Worm (Caenorhabditis elegans) whole organism, early embryonic: ENCODE data around the gene sri-21.

Source experiments
- B0310.2 ChIP-seq: sonication (generic microtip); optimal IDR thresholded peaks from 2 replicates; lab custom pipeline; 2016; ENCODE audit warnings: mild to moderate bottlenecking, missing genetic modification characterization, missing compliant biosample characterization
- F13C5.2 ChIP-seq: sonication (generic microtip); optimal IDR thresholded peaks from 2 replicates; lab custom pipeline; 2017; ENCODE audit warnings: mild to moderate bottlenecking, missing genetic modification characterization, inconsistent platforms, missing compliant biosample characterization
- aly-1 ChIP-seq: sonication (generic microtip); optimal IDR thresholded peaks from 2 replicates; lab custom pipeline; 2016; ENCODE audit warnings: missing genetic modification characterization, missing compliant biosample characterization
- ama-1 ChIP-seq: fragments of 150-350 bp; optimal IDR thresholded peaks from 2 replicates; lab custom pipeline; 2014
- ceh-13 ChIP-seq: fragments of 200-800 bp; sonication (Bioruptor generic); optimal IDR thresholded peaks from 2 replicates; lab custom pipeline; 2018; ENCODE audit warnings: mild to moderate bottlenecking, missing genetic modification characterization, missing compliant biosample characterization
- ceh-36 ChIP-seq: sonication (generic microtip); optimal IDR thresholded peaks from 2 replicates; lab custom pipeline; 2016; ENCODE audit warnings: missing genetic modification characterization, inconsistent platforms, missing compliant biosample characterization
- ets-7 ChIP-seq: sonication (generic microtip); optimal IDR thresholded peaks from 2 replicates; lab custom pipeline; 2016; ENCODE audit warnings: missing genotype, missing genetic modification characterization, missing compliant biosample characterization
- flt-1 ChIP-seq: fragments of 200-800 bp; sonication (Bioruptor generic); IDR thresholded peaks from 2 replicates; pipeline ENCODE4 v1.3.6; 2022; ENCODE audit warnings: missing genetic modification characterization, missing compliant biosample characterization
- hmbx-1 ChIP-seq: sonication (generic microtip); optimal IDR thresholded peaks from 2 replicates; lab custom pipeline; 2016; ENCODE audit warnings: mild to moderate bottlenecking, missing genetic modification characterization, missing compliant biosample characterization
- hmg-4 ChIP-seq: fragments of 200-800 bp; sonication (Bioruptor generic); optimal IDR thresholded peaks from 2 replicates; lab custom pipeline; 2018; ENCODE audit warnings: mild to moderate bottlenecking, missing genetic modification characterization, missing compliant biosample characterization
- hnd-1 ChIP-seq: sonication (generic microtip); optimal IDR thresholded peaks from 2 replicates; lab custom pipeline; 2016; ENCODE audit warnings: missing genetic modification characterization, missing compliant biosample characterization
- pes-1 ChIP-seq: fragments of 200-800 bp; sonication (Bioruptor generic); IDR thresholded peaks from 2 replicates; pipeline ENCODE4 v1.3.6; 2022; ENCODE audit warnings: missing genetic modification reagents, missing genetic modification characterization, missing compliant biosample characterization
- scrt-1 ChIP-seq: fragments of 200-800 bp; sonication (Bioruptor generic); IDR thresholded peaks from 2 replicates; pipeline ENCODE4 v1.3.6; 2022; ENCODE audit warnings: missing genetic modification characterization, missing compliant biosample characterization
- sea-1 ChIP-seq: fragments of 200-800 bp; sonication (Bioruptor generic); conservative IDR thresholded peaks from 2 replicates; pipeline ENCODE4 v1.3.6; 2022; ENCODE audit warnings: missing genetic modification characterization, missing compliant biosample characterization
- tbx-11 ChIP-seq: fragments of 200-800 bp; sonication (Bioruptor generic); IDR thresholded peaks from 2 replicates; pipeline ENCODE4 v1.3.6; 2022; ENCODE audit warnings: missing genetic modification characterization, missing compliant biosample characterization
- tbx-37 ChIP-seq: fragments of 200-800 bp; sonication (Bioruptor generic); conservative IDR thresholded peaks from 2 replicates; pipeline ENCODE4 v1.3.6; 2022; ENCODE audit warnings: missing genetic modification reagents, missing genetic modification characterization, missing compliant biosample characterization
- tra-4 ChIP-seq: sonication (generic microtip); optimal IDR thresholded peaks from 2 replicates; lab custom pipeline; 2017; ENCODE audit warnings: missing genetic modification characterization, missing compliant biosample characterization

The sri-21 gene

ce11 chrV:3582086-3582485 lies 32.4 kb downstream of the sri-21 start:
- TF ChIP-seq ceh-13 (GFP tag; lab: Kevin White, UChicago), result no peak
- 0 out of 2 replicates have a peak, but pooled peaks have one; percentile 9 for TF ChIP-seq pes-1 (GFP tag; lab: Robert Waterston, UW)

DNA sequence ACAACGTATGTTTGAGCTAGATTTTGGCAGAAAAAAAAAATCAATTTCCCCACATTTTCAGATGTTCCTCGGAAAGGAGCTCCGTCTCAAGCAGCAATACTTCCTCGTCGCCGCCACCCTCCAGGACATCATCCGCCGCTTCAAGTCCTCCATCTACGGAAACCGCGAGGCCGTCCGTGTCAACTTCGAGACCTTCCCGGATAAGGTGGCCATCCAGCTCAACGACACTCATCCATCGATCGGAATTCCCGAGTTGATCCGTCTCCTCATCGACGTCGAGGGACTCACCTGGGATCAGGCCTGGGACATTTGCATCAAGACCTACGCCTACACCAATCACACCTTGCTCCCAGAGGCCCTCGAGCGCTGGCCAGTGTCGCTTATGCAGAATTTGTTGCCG lies 33.0 kb downstream of the sri-21 start:
- TF ChIP-seq flt-1 (no peak), ceh-36 (tag; lab: Kevin White, UChicago) (no peak), hmbx-1 (tag; lab: Kevin White, UChicago) (no peak), sea-1 (GFP tag; lab: Robert Waterston, UW) (no peak), hnd-1 (tag; lab: Kevin White, UChicago) (no peak), ama-1 (lab: Kevin White, UChicago) (no peak), tra-4 (no peak), hmg-4 (no peak), pes-1 (GFP tag; lab: Robert Waterston, UW) (no peak), B0310.2 (tag; lab: Kevin White, UChicago) (no peak), aly-1 (tag; lab: Kevin White, UChicago) (no peak), F13C5.2 (tag; lab: Kevin White, UChicago) (no peak), ets-7 (tag; lab: Kevin White, UChicago) (no peak), scrt-1 (GFP tag; lab: Robert Waterston, UW) (no peak), tbx-37 (no peak), ceh-13 (GFP tag; lab: Kevin White, UChicago) (no peak), tbx-11 (no peak)

ce11 chrV:3583622-3584021 lies 34.0 kb downstream of the sri-21 start:
- TF ChIP-seq ama-1 (lab: Kevin White, UChicago) (no peak), pes-1 (GFP tag; lab: Robert Waterston, UW) (no peak), ets-7 (tag; lab: Kevin White, UChicago) (no peak), hmg-4 (no peak), tbx-37 (no peak), hmbx-1 (tag; lab: Kevin White, UChicago) (no peak), B0310.2 (tag; lab: Kevin White, UChicago) (no peak), tbx-11 (no peak), hnd-1 (tag; lab: Kevin White, UChicago) (no peak), aly-1 (tag; lab: Kevin White, UChicago) (no peak), scrt-1 (GFP tag; lab: Robert Waterston, UW) (no peak), ceh-36 (tag; lab: Kevin White, UChicago) (no peak), sea-1 (GFP tag; lab: Robert Waterston, UW) (no peak), flt-1 (no peak), tra-4 (no peak), ceh-13 (GFP tag; lab: Kevin White, UChicago) (no peak), F13C5.2 (tag; lab: Kevin White, UChicago) (no peak)

DNA sequence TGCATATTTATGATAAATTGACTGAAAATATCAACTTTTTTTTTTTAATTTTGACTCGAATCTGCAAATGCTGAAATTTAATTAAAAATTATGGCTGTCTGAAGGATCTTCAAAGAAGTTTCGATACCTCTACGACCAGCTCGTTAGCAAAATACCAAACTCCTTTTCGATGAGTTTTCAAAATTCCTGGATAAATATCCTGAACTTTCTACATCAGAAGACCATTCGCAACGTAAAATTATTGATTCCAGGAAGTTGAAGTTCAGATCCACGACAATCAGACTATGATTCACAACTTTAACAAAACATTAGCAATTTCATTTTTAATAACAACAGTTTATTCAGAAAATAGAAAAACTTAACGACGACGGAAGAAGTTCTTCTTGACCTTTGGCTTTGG lies 35.4 kb downstream of the sri-21 start:
- TF ChIP-seq tra-4 (no peak), pes-1 (GFP tag; lab: Robert Waterston, UW) (no peak), scrt-1 (GFP tag; lab: Robert Waterston, UW) (no peak), ceh-36 (tag; lab: Kevin White, UChicago) (no peak), tbx-11 (no peak), B0310.2 (tag; lab: Kevin White, UChicago) (no peak), aly-1 (tag; lab: Kevin White, UChicago) (no peak), F13C5.2 (tag; lab: Kevin White, UChicago) (no peak), hmg-4 (no peak), hmbx-1 (tag; lab: Kevin White, UChicago) (no peak), sea-1 (GFP tag; lab: Robert Waterston, UW) (no peak), ceh-13 (GFP tag; lab: Kevin White, UChicago) (no peak), hnd-1 (tag; lab: Kevin White, UChicago) (no peak), ets-7 (tag; lab: Kevin White, UChicago) (no peak), flt-1 (no peak), ama-1 (lab: Kevin White, UChicago) (no peak), tbx-37 (no peak)

DNA sequence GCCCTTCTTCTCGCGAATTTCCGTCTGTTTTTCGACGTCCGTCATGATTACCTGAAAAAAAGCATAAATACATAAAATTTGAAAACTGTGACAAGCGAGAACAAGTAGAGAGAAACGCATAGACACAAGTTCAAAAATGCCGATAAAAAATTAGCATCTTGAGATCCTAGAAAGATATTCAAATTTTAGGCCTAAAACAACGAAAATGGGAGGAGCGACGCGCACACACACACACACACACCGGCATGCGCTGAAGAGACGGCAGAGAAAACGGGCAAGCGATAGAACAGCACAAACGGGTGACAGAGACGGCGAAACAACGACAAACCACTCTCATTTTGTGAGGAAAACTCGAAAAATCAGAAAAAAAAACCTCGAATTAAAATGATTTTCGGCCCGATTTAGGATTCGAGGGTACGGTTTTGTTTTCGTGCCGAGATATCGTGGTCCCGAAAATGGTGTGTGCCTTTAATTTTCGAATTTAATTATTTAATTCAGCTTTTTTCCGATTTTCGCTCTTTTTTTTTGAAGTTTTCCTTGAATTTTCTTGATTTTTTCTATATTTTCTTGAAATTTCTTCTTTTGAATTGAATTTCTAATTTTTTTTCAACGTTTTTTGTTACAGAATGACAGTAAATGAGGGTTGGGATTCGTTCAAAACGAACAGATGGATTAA lies 36.5 kb downstream of the sri-21 start, which contains the start of the genes rpl-11.1 and T22F3.2:
Gene rpl-11.1, minus strand, starts transcription at position 51 of the 676 bp plus-strand sequence.
Gene T22F3.2, plus strand, starts transcription at position 626 of the 676 bp plus-strand sequence.
- TF ChIP-seq hmg-4 (peak; percentile 6), F13C5.2 (tag; lab: Kevin White, UChicago) (no peak)

DNA sequence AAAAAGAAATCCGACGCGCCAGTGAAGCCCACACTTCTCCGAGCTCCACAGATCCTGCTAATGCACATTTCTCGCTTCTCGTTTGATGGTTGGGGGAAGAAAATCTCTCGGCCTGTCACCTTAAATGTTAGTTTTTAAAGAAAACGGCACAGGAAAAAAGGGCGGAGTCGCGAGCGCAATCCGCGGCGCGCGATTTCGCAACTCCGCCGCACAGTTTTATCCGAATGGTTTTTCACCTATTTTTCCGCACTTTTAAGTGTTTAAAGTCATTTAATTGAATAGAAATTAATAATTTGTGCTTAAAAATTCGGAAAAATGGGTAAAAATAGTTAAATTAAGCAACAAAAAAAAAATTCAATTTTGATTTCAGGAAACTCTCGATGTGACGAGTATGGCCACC lies 38.0 kb downstream of the sri-21 start:
- TF ChIP-seq F13C5.2 (tag; lab: Kevin White, UChicago) (peak; percentile 59), hmg-4 (peak; percentile 61), aly-1 (tag; lab: Kevin White, UChicago) (no peak), pes-1 (GFP tag; lab: Robert Waterston, UW) (peak; percentile 84), hnd-1 (tag; lab: Kevin White, UChicago) (peak; percentile 28), tra-4 (no peak), ets-7 (tag; lab: Kevin White, UChicago) (no peak), tbx-37 (no peak), B0310.2 (tag; lab: Kevin White, UChicago) (peak; percentile 52), ceh-36 (tag; lab: Kevin White, UChicago) (peak; percentile 60), tbx-11 (peak; percentile 55; the same call in 1 of the 2 replicates), flt-1 (no peak; the same call in 1 of the 2 replicates), scrt-1 (GFP tag; lab: Robert Waterston, UW) (peak; percentile 45; the same call in 1 of the 2 replicates), ama-1 (lab: Kevin White, UChicago) (no peak), ceh-13 (GFP tag; lab: Kevin White, UChicago) (no peak), hmbx-1 (tag; lab: Kevin White, UChicago) (no peak), sea-1 (GFP tag; lab: Robert Waterston, UW) (peak; percentile 68; the same call in 1 of the 2 replicates)

- TF ChIP-seq tra-4, result no peak
- TF ChIP-seq F13C5.2 (tag; lab: Kevin White, UChicago), result no peak
- no peak for TF ChIP-seq aly-1 (tag; lab: Kevin White, UChicago)
- TF ChIP-seq tbx-37, result no peak
- no peak for TF ChIP-seq ceh-13 (GFP tag; lab: Kevin White, UChicago)
- 0 out of 2 replicates have a peak, but pooled peaks have one; percentile 23 for TF ChIP-seq pes-1 (GFP tag; lab: Robert Waterston, UW)
These were observed 38.6 kb downstream of the sri-21 start for ce11 chrV:3588223-3588622.
